Worm (Caenorhabditis elegans): ENCODE measurements around the gene dao-3.

dao-3 gene

DNA sequence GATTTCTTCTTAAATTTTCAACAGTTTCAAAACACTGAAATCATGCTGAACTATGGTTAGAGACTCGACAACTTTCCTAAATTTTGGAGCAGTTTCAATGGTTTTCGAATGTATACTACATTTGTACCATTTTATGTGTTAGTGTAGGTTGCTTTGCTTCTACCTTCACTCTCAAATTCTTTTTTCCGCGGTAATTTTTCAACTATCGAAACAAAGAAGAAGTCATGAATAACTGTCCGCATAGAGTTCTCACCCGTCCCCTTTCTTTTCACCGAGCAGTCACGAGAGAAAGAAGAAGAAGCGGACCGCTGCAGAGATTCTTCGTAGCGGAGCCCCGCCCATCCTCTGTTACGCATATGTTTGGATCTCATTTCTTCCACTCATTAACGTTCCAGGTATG lies 29.8 kb upstream of the dao-3 start, which contains the start of gene hlh-8:
TSS of gene hlh-8 (plus strand) at position 301 of the 400 bp plus-strand sequence.
- TF ChIP-seq hlh-1 (tag; optimal IDR thresholded peaks at IDR 0.05) (no peak), pha-4 (tag; optimal IDR thresholded peaks at IDR 0.05) (no peak), unc-39 (tag; optimal IDR thresholded peaks at IDR 0.05) (no peak), nhr-76 (tag; optimal IDR thresholded peaks at IDR 0.05) (no peak), mls-2 (tag; optimal IDR thresholded peaks at IDR 0.05) (no peak), nhr-237 (tag; optimal IDR thresholded peaks at IDR 0.05) (no peak), elt-1 (tag; optimal IDR thresholded peaks at IDR 0.05; ENCODE audit: borderline replicate concordance, insufficient read depth) (no peak), ces-1 (GFP tag; optimal IDR thresholded peaks at IDR 0.05) (no peak), flh-1 (GFP tag; optimal IDR thresholded peaks at IDR 0.05) (no peak), snpc-4 (tag; optimal IDR thresholded peaks at IDR 0.05) (no peak), drap-1 (GFP tag; optimal IDR thresholded peaks at IDR 0.05) (no peak), ztf-11 (tag; optimal IDR thresholded peaks at IDR 0.05) (no peak), mep-1 (tag; optimal IDR thresholded peaks at IDR 0.05) (no peak), ceh-39 (tag; optimal IDR thresholded peaks at IDR 0.05) (no peak)

DNA sequence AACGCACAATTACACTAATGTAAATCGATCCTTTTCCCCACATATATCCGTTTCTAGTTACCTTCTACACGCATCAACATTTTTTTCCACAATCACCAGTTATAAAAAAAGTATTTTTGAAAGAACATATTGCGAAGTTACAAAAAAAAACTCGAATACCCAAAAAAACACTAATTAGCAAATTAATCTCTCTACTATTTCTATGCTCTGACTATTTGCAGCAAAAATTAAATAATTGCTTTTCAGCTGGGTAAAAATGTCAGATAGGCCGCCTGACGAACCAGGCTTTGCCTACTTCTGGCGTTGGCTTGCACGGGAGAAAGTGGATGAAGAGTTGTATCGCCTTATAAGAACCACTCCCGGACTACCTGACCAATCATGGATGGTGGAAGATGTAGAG lies 23.8 kb upstream of the dao-3 start, which contains the start of gene K07E3.1:
TSS of gene K07E3.1 (plus strand) at position 247 of the 400 bp plus-strand sequence.
- no peak for TF ChIP-seq nhr-2 (tag; optimal IDR thresholded peaks at IDR 0.05)
- no peak for TF ChIP-seq nhr-12 (tag; optimal IDR thresholded peaks at IDR 0.05)
- TF ChIP-seq unc-62 (GFP tag; optimal IDR thresholded peaks at IDR 0.05) = no peak
- TF ChIP-seq mab-5 (tag; optimal IDR thresholded peaks at IDR 0.05) = no peak
- TF ChIP-seq tbx-8 (GFP tag; optimal IDR thresholded peaks at IDR 0.05) = no peak
- no peak for TF ChIP-seq drap-1 (GFP tag; optimal IDR thresholded peaks at IDR 0.05)

DNA sequence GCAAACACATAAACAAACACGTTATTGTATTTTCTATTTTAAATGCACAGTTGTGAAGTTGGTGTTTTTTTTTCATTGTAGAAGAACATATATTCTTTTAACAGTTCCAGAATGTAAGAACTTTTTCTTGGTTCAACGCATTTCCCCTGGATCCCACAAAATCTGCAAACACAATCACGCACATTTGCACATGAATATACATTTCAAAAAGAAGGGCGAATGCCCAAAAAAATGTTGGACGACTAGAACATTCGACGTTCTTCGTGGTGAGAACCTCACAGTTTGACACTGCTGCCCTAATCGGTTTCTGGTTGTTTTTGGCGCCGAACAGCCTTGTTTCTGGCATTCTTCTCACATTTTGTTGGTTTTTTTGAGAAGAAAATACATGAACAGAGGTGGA lies 23.2 kb upstream of the dao-3 start:
- no peak for TF ChIP-seq unc-39 (tag; optimal IDR thresholded peaks at IDR 0.05)
- no peak for TF ChIP-seq pha-4 (tag; optimal IDR thresholded peaks at IDR 0.05)
- TF ChIP-seq hlh-1 (tag; optimal IDR thresholded peaks at IDR 0.05) = no peak
- TF ChIP-seq ztf-11 (tag; optimal IDR thresholded peaks at IDR 0.05) = no peak
- no peak for TF ChIP-seq ceh-39 (tag; optimal IDR thresholded peaks at IDR 0.05)
- no peak for TF ChIP-seq tbx-8 (GFP tag; optimal IDR thresholded peaks at IDR 0.05)
- no peak for TF ChIP-seq nhr-237 (tag; optimal IDR thresholded peaks at IDR 0.05)
- TF ChIP-seq sem-2 (GFP tag; optimal IDR thresholded peaks at IDR 0.05) = no peak
- no peak for TF ChIP-seq mab-5 (tag; optimal IDR thresholded peaks at IDR 0.05)
- no peak for TF ChIP-seq bed-3 (GFP tag; optimal IDR thresholded peaks at IDR 0.05)
- TF ChIP-seq drap-1 (GFP tag; optimal IDR thresholded peaks at IDR 0.05) = no peak
- no peak for TF ChIP-seq ceh-43 (GFP tag; optimal IDR thresholded peaks at IDR 0.05)
- TF ChIP-seq ceh-83 (GFP tag; optimal IDR thresholded peaks at IDR 0.05) = no peak
- TF ChIP-seq elt-1 (tag; optimal IDR thresholded peaks at IDR 0.05; ENCODE audit: borderline replicate concordance, insufficient read depth) = no peak

DNA sequence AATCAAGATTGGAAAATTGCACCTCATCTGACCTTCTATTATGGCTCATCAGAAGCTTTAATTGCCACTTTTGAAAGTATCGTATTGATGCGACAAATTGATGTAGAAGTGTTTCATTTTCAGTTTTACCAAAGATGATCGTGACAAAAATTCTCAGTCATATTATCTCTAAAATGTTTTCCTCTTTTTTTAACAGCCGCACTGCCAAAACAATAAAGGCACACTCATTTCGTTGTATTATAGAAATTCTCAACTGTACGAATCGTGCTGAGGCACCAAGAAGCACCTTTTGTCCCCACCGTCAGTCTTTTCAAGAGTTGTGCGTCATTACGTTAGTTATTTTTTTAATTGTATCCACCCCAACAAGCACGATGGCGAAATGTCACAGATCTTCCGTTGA lies 21.6 kb upstream of the dao-3 start, which contains the start of gene K07E3.9:
TSS of gene K07E3.9 (plus strand) at position 301 of the 400 bp plus-strand sequence.
- TF ChIP-seq mab-5 (tag; optimal IDR thresholded peaks at IDR 0.05) (no peak), zip-8 (tag; optimal IDR thresholded peaks at IDR 0.05) (no peak), ceh-83 (GFP tag; optimal IDR thresholded peaks at IDR 0.05) (no peak), hlh-1 (tag; optimal IDR thresholded peaks at IDR 0.05) (no peak), lin-13 (tag; optimal IDR thresholded peaks at IDR 0.05) (no peak), cnd-1 (tag; optimal IDR thresholded peaks at IDR 0.05) (no peak), unc-39 (tag; optimal IDR thresholded peaks at IDR 0.05) (no peak), nhr-76 (tag; optimal IDR thresholded peaks at IDR 0.05) (no peak), lin-32 (GFP tag; optimal IDR thresholded peaks at IDR 0.05) (no peak), snpc-4 (tag; optimal IDR thresholded peaks at IDR 0.05) (no peak), nhr-12 (tag; optimal IDR thresholded peaks at IDR 0.05) (no peak)

DNA sequence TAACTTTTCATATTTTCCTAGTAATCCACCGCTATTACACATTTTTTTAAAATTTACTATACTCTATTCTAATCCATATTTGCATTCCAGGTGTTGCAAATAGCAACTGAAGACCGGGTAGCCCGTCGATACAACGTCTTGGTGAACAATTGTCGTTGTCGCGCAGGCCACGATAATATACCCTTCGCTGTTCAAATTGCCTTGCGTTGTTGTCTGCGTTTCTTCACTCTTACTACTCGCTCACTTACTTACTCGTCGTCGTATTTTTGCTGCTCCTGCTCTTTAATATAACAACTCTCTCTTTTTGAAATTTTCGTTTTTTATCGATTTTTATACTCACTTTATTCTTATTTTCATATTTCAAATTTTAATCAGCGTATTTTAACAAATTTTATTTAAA lies 17.5 kb upstream of the dao-3 start, which contains the start of gene K07E3.2:
TSS of gene K07E3.2 (plus strand) at position 400 of the 400 bp plus-strand sequence.
- no peak for TF ChIP-seq tbx-8 (GFP tag; optimal IDR thresholded peaks at IDR 0.05)
- no peak for TF ChIP-seq ceh-83 (GFP tag; optimal IDR thresholded peaks at IDR 0.05)
- TF ChIP-seq hlh-1 (tag; optimal IDR thresholded peaks at IDR 0.05) = peak; percentile 28
- peak; percentile 5 for TF ChIP-seq ces-1 (GFP tag; optimal IDR thresholded peaks at IDR 0.05)
- no peak for TF ChIP-seq snpc-4 (tag; optimal IDR thresholded peaks at IDR 0.05)
- TF ChIP-seq ztf-11 (tag; optimal IDR thresholded peaks at IDR 0.05) = no peak
- TF ChIP-seq mls-2 (tag; optimal IDR thresholded peaks at IDR 0.05) = no peak
- no peak for TF ChIP-seq sem-2 (GFP tag; optimal IDR thresholded peaks at IDR 0.05)

DNA sequence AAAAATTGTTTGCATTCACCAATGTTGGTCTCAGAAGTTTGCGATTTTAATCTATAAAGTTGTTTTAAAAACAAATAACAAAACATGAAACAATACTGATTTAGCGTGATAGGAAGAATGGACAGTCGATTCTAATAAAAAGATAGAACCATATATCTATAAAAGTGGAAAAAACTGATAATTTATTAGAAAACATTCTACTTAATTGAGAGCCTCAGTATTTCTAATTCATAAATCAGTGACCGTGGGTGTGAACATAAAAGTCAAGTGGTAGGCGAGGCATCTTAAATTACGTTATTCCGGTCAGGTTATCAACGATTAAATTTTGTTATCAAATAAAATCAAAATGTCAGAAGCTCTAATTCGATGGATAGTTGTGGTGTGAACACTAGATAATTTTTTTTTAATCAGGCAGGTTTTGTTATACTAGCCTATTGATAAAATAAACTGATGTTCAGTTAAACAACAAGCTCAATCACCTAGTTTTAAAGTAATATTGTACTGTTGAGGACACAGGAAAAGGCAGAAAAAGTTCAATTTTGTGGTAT lies 12.5 kb upstream of the dao-3 start, which contains the start of gene catp-5:
TSS of gene catp-5 (minus strand) at position 51 of the 548 bp plus-strand sequence.
- TF ChIP-seq lsy-2 (tag; optimal IDR thresholded peaks at IDR 0.05) (no peak), ceh-39 (tag; optimal IDR thresholded peaks at IDR 0.05) (no peak), mls-2 (tag; optimal IDR thresholded peaks at IDR 0.05) (no peak), nhr-237 (tag; optimal IDR thresholded peaks at IDR 0.05) (no peak), unc-39 (tag; optimal IDR thresholded peaks at IDR 0.05) (no peak), snpc-4 (tag; optimal IDR thresholded peaks at IDR 0.05) (no peak), cnd-1 (tag; optimal IDR thresholded peaks at IDR 0.05) (no peak)

Measured in whole organism, mixed stage, embryonic.